Fruit fly (Drosophila melanogaster) whole organism, embryonic: Measurements from ENCODE around the gene mus101.

Experiments used
- Adf1 ChIP-seq: fragments of 200-800 bp; sonication (Bioruptor generic); IDR thresholded peaks from 2 replicates; pipeline ENCODE4 v1.3.6; 2022; ENCODE audit warnings: missing biosample characterization, missing genetic modification characterization
- CG11696 ChIP-seq: fragments of 200-800 bp; sonication (Bioruptor generic); IDR thresholded peaks from 2 replicates; pipeline ENCODE4 v1.3.6; 2022; ENCODE audit warnings: missing biosample characterization, missing genetic modification characterization
- CG14710 ChIP-seq: fragments of 200-800 bp; sonication (Bioruptor generic); optimal IDR thresholded peaks from 3 replicates; lab custom pipeline; 2019; ENCODE audit warnings: missing biosample characterization, mild to moderate bottlenecking, missing genetic modification characterization, moderate library complexity
- CG1602 ChIP-seq: fragments of 200-800 bp; sonication (Bioruptor generic); optimal IDR thresholded peaks from 3 replicates; lab custom pipeline; 2016; ENCODE audit warnings: missing biosample characterization, missing genetic modification characterization
- CG17385 ChIP-seq: fragments of 200-800 bp; sonication (Bioruptor generic); optimal IDR thresholded peaks from 3 replicates; lab custom pipeline; 2018; ENCODE audit warnings: missing biosample characterization, mild to moderate bottlenecking, missing genetic modification characterization
- CG17912 ChIP-seq: fragments of 200-800 bp; sonication (Bioruptor generic); optimal IDR thresholded peaks from 2 replicates; lab custom pipeline; 2018; ENCODE audit warnings: missing biosample characterization, mild to moderate bottlenecking, missing genetic modification characterization
- CG1832 ChIP-seq: fragments of 200-800 bp; sonication (Bioruptor generic); optimal IDR thresholded peaks from 2 replicates; lab custom pipeline; 2017; ENCODE audit warnings: missing biosample characterization, mild to moderate bottlenecking, missing genetic modification characterization, inconsistent platforms
- CG2712 ChIP-seq: fragments of 200-800 bp; optimal IDR thresholded peaks from 3 replicates; lab custom pipeline; 2019; ENCODE audit warnings: missing biosample characterization, mild to moderate bottlenecking, missing genetic modification characterization, moderate library complexity
- CG2875 ChIP-seq: fragments of 200-800 bp; sonication (Bioruptor generic); optimal IDR thresholded peaks from 2 replicates; lab custom pipeline; 2017; ENCODE audit warnings: missing biosample characterization, mild to moderate bottlenecking, missing genetic modification characterization, missing genetic modification reagents
- CG30020 ChIP-seq: fragments of 200-800 bp; optimal IDR thresholded peaks from 2 replicates; lab custom pipeline; 2019; ENCODE audit warnings: missing biosample characterization, mild to moderate bottlenecking, missing genetic modification characterization, moderate library complexity
- CG30431 ChIP-seq: fragments of 200-800 bp; sonication (Bioruptor generic); optimal IDR thresholded peaks from 2 replicates; lab custom pipeline; 2017; ENCODE audit warnings: missing biosample characterization, missing genetic modification characterization
- CG3065 ChIP-seq: fragments of 200-800 bp; sonication (Bioruptor generic); optimal IDR thresholded peaks from 2 replicates; lab custom pipeline; 2016; ENCODE audit warnings: missing biosample characterization, missing genetic modification characterization
- CG3407 ChIP-seq: fragments of 200-800 bp; sonication (Bioruptor generic); optimal IDR thresholded peaks from 2 replicates; lab custom pipeline; 2018; ENCODE audit warnings: missing biosample characterization, mild to moderate bottlenecking, missing genetic modification characterization
- CG4820 ChIP-seq: fragments of 200-800 bp; sonication (Bioruptor generic); optimal IDR thresholded peaks from 3 replicates; lab custom pipeline; 2016; ENCODE audit warnings: missing biosample characterization, missing genetic modification characterization
- CG6254 ChIP-seq: fragments of 200-800 bp; sonication (Bioruptor generic); optimal IDR thresholded peaks from 3 replicates; lab custom pipeline; 2017; ENCODE audit warnings: mild to moderate bottlenecking, missing biosample characterization, missing genetic modification reagents, missing genetic modification characterization
- CG8089 ChIP-seq: fragments of 200-800 bp; sonication (Bioruptor generic); optimal IDR thresholded peaks from 3 replicates; lab custom pipeline; 2016; ENCODE audit warnings: missing biosample characterization, missing genetic modification characterization
- CG9437 ChIP-seq: fragments of 200-800 bp; sonication (Bioruptor generic); optimal IDR thresholded peaks from 2 replicates; lab custom pipeline; 2018; ENCODE audit warnings: missing biosample characterization, mild to moderate bottlenecking, missing genetic modification characterization
- CG9932 ChIP-seq: fragments of 200-800 bp; sonication (Bioruptor generic); IDR thresholded peaks from 2 replicates; pipeline ENCODE4 v1.3.6; 2022; ENCODE audit warnings: missing biosample characterization, missing genetic modification characterization
- CkIIα-i1 ChIP-seq: fragments of 200-800 bp; sonication (Bioruptor generic); IDR thresholded peaks from 2 replicates; pipeline ENCODE4 v1.3.6; 2022; ENCODE audit warnings: missing biosample characterization, missing genetic modification characterization
- D19A ChIP-seq: fragments of 200-800 bp; optimal IDR thresholded peaks from 3 replicates; lab custom pipeline; 2019; ENCODE audit warnings: missing biosample characterization, mild to moderate bottlenecking, missing genetic modification characterization, moderate library complexity
- Dad ChIP-seq: fragments of 200-800 bp; sonication (Bioruptor generic); optimal IDR thresholded peaks from 3 replicates; lab custom pipeline; 2016; ENCODE audit warnings: missing biosample characterization, missing genetic modification characterization
- Dp ChIP-seq: fragments of 200-800 bp; sonication (Bioruptor generic); optimal IDR thresholded peaks from 2 replicates; lab custom pipeline; 2018; ENCODE audit warnings: missing biosample characterization, mild to moderate bottlenecking, missing genetic modification characterization, moderate library complexity
- Drgx ChIP-seq: fragments of 200-800 bp; sonication (Bioruptor generic); IDR thresholded peaks from 2 replicates; pipeline ENCODE4 v1.3.6; 2022; ENCODE audit warnings: missing biosample characterization, missing genetic modification characterization
- HLH54F ChIP-seq: fragments of 200-800 bp; sonication (Bioruptor generic); optimal IDR thresholded peaks from 3 replicates; lab custom pipeline; 2016; ENCODE audit warnings: missing biosample characterization, missing genetic modification characterization
- NC2β ChIP-seq: fragments of 200-800 bp; sonication (Bioruptor generic); optimal IDR thresholded peaks from 2 replicates; lab custom pipeline; 2016; ENCODE audit warnings: missing biosample characterization, missing genetic modification characterization
- PHDP ChIP-seq: fragments of 200-800 bp; sonication (Bioruptor generic); optimal IDR thresholded peaks from 3 replicates; lab custom pipeline; 2018; ENCODE audit warnings: missing biosample characterization, mild to moderate bottlenecking, missing genetic modification characterization, moderate library complexity
- Poxn ChIP-seq: fragments of 200-800 bp; sonication (Bioruptor generic); IDR thresholded peaks from 2 replicates; pipeline ENCODE4 v1.3.6; 2022; ENCODE audit warnings: missing biosample characterization, missing genetic modification characterization
- Rfx ChIP-seq: fragments of 200-800 bp; sonication (Bioruptor generic); IDR thresholded peaks from 2 replicates; pipeline ENCODE4 v1.3.6; 2022; ENCODE audit warnings: missing biosample characterization, missing genetic modification characterization
- Scr ChIP-seq: fragments of 200-800 bp; sonication (Bioruptor generic); IDR thresholded peaks from 2 replicates; pipeline ENCODE4 v1.3.6; 2022; ENCODE audit warnings: missing biosample characterization, missing genetic modification characterization; ENCODE audit not compliant: partially characterized antibody
- Sox100B ChIP-seq: fragments of 200-800 bp; sonication (Bioruptor generic); optimal IDR thresholded peaks from 3 replicates; lab custom pipeline; 2018; ENCODE audit warnings: missing biosample characterization, mild to moderate bottlenecking, missing genetic modification characterization
- Sry-β ChIP-seq: fragments of 200-800 bp; sonication (Bioruptor generic); optimal IDR thresholded peaks from 2 replicates; lab custom pipeline; 2018; ENCODE audit warnings: missing biosample characterization, mild to moderate bottlenecking, missing genetic modification characterization, moderate library complexity
- Tbp ChIP-seq: fragments of >200 bp; optimal IDR thresholded peaks from 2 replicates; lab custom pipeline; 2018; ENCODE audit warnings: missing biosample characterization, missing genetic modification characterization
- Xrp1 ChIP-seq: fragments of 200-800 bp; sonication (Bioruptor generic); IDR thresholded peaks from 2 replicates; pipeline ENCODE4 v1.3.6; 2022; ENCODE audit warnings: missing biosample characterization, missing genetic modification characterization
- ab ChIP-seq: fragments of 200-800 bp; sonication (Bioruptor generic); optimal IDR thresholded peaks from 2 replicates; lab custom pipeline; 2016; ENCODE audit warnings: missing biosample characterization, missing genetic modification characterization
- abd-A ChIP-seq: fragments of 200-800 bp; sonication (Bioruptor generic); optimal IDR thresholded peaks from 3 replicates; lab custom pipeline; 2019; ENCODE audit warnings: missing biosample characterization, mild to moderate bottlenecking, missing genetic modification characterization, moderate library complexity
- al ChIP-seq: fragments of 200-800 bp; sonication (Bioruptor generic); IDR thresholded peaks from 2 replicates; pipeline ENCODE4 v1.3.6; 2022; ENCODE audit warnings: missing biosample characterization, missing genetic modification characterization
- amos ChIP-seq: fragments of 200-800 bp; sonication (Bioruptor generic); IDR thresholded peaks from 2 replicates; pipeline ENCODE4 v1.3.6; 2022; ENCODE audit warnings: missing biosample characterization, missing genetic modification characterization; ENCODE audit not compliant: partially characterized antibody
- bsh ChIP-seq, 2 experiments: fragments of 200-800 bp; sonication (Bioruptor generic); optimal IDR thresholded peaks; 2 replicates each; lab custom pipeline; 2017 to 2018; ENCODE audit warnings: mild to moderate bottlenecking in 2 of 2, missing biosample characterization in 2 of 2, missing genetic modification characterization in 2 of 2, moderate library complexity in 1 of 2
- cad ChIP-seq: fragments of >200 bp; optimal IDR thresholded peaks from 2 replicates; lab custom pipeline; 2017; ENCODE audit warnings: missing biosample characterization, missing genetic modification characterization
- chinmo ChIP-seq: fragments of 200-800 bp; sonication (Bioruptor generic); IDR thresholded peaks from 4 replicates; pipeline ENCODE4 v1.3.6; 2022; ENCODE audit warnings: missing biosample characterization, missing genetic modification characterization; ENCODE audit not compliant: partially characterized antibody
- crc ChIP-seq: fragments of 200-800 bp; sonication (Bioruptor generic); optimal IDR thresholded peaks from 2 replicates; lab custom pipeline; 2016; ENCODE audit warnings: missing biosample characterization, missing genetic modification characterization
- dan ChIP-seq: fragments of 200-800 bp; sonication (Bioruptor generic); IDR thresholded peaks from 2 replicates; pipeline ENCODE4 v1.3.6; 2022; ENCODE audit warnings: missing biosample characterization, missing genetic modification characterization
- dmrt11E ChIP-seq: fragments of 200-800 bp; sonication (Bioruptor generic); optimal IDR thresholded peaks from 3 replicates; lab custom pipeline; 2018; ENCODE audit warnings: missing biosample characterization, mild to moderate bottlenecking, missing genetic modification characterization, moderate library complexity
- gce ChIP-seq: fragments of 200-800 bp; sonication (Bioruptor generic); IDR thresholded peaks from 3 replicates; pipeline ENCODE4 v1.3.6; 2022; ENCODE audit warnings: missing biosample characterization, missing genetic modification characterization
- gt ChIP-seq: fragments of 200-800 bp; sonication (Bioruptor generic); IDR thresholded peaks from 2 replicates; pipeline ENCODE4 v1.3.6; 2022; ENCODE audit warnings: missing biosample characterization, missing genetic modification characterization
- ind ChIP-seq: fragments of 200-800 bp; sonication (Bioruptor generic); optimal IDR thresholded peaks from 3 replicates; lab custom pipeline; 2016; ENCODE audit warnings: missing biosample characterization, missing genetic modification characterization
- klu ChIP-seq: fragments of 200-800 bp; sonication (Bioruptor generic); IDR thresholded peaks from 2 replicates; pipeline ENCODE4 v1.3.6; 2022; ENCODE audit warnings: missing biosample characterization, missing genetic modification characterization
- prd ChIP-seq, 3 experiments: fragments of >200 bp in 2 of 3; fragments of 200-800 bp in 1 of 3; sonication (Bioruptor generic) in 1 of 3; optimal IDR thresholded peaks in 2 of 3; IDR thresholded peaks in 1 of 3; 2 replicates in 2 of 3; 3 replicates in 1 of 3; pipeline versions ENCODE4 v1.3.6 to Lab custom; 2017 to 2022; ENCODE audit warnings: missing biosample characterization in 1 of 3, missing genetic modification characterization in 1 of 3
- sisA ChIP-seq: fragments of 200-800 bp; sonication (Bioruptor generic); IDR thresholded peaks from 2 replicates; pipeline ENCODE4 v1.3.6; 2022; ENCODE audit warnings: missing biosample characterization, missing genetic modification characterization
- slbo ChIP-seq: fragments of 200-800 bp; sonication (Bioruptor generic); IDR thresholded peaks from 2 replicates; pipeline ENCODE4 v1.3.6; 2022; ENCODE audit warnings: missing biosample characterization, missing genetic modification characterization
- sug ChIP-seq: fragments of 200-800 bp; optimal IDR thresholded peaks from 2 replicates; lab custom pipeline; 2019; ENCODE audit warnings: missing biosample characterization, mild to moderate bottlenecking, missing genetic modification characterization, moderate library complexity

The mus101 gene

dm6 chrX:13740062-13740461 lies 18.0 kb downstream of the mus101 start (continued):
- TF ChIP-seq CG9932 (GFP tag; lab: Robert Waterston, UW) (peak; percentile 89), Tbp (GFP tag; lab: Kevin White, UChicago) (no peak), Sry-β (GFP tag; lab: Kevin White, UChicago) (no peak), al (GFP tag; lab: Robert Waterston, UW) (peak; percentile 63; the same call in 1 of the 2 replicates), Sox100B (GFP tag; lab: Kevin White, UChicago) (peak; percentile 19), abd-A (no peak), ind (GFP tag; lab: Kevin White, UChicago) (peak; percentile 86), sisA (GFP tag; lab: Robert Waterston, UW) (peak; percentile 85), Dad (GFP tag; lab: Kevin White, UChicago) (peak; percentile 41), CG1832 (GFP tag; lab: Kevin White, UChicago) (no peak), crc (GFP tag; lab: Kevin White, UChicago) (peak; percentile 5), Adf1 (no peak), sug (peak; percentile 75), D19A (tag; lab: Kevin White, UChicago) (peak; percentile 18), gce (GFP tag; lab: Robert Waterston, UW) (peak; percentile 72; the same call in 1 of the 3 replicates), CG14710 (tag; lab: Kevin White, UChicago) (peak; percentile 26), Rfx (peak; percentile 95), Xrp1 (peak; percentile 86), NC2β (GFP tag; lab: Kevin White, UChicago) (no peak), CG11696 (GFP tag; lab: Robert Waterston, UW) (peak; percentile 51; the same call in 1 of the 2 replicates), ab (peak; percentile 75), CG9437 (GFP tag; lab: Kevin White, UChicago) (no peak), CG3065 (peak; percentile 46), dmrt11E (tag; lab: Kevin White, UChicago) (peak; percentile 46), bsh (GFP tag; optimal IDR thresholded peaks at IDR 0.05; lab: Kevin White, UChicago) (peak; percentile 75 to 83), CG2712 (peak; percentile 69), CG30431 (GFP tag; lab: Kevin White, UChicago) (peak; percentile 63), Poxn (GFP tag; lab: Robert Waterston, UW) (no peak), CG1602 (GFP tag; lab: Kevin White, UChicago) (peak; percentile 58), chinmo (GFP tag; lab: Robert Waterston, UW) (no peak), CG17385 (GFP tag; lab: Kevin White, UChicago) (peak; percentile 76), CG8089 (GFP tag; lab: Kevin White, UChicago) (peak; percentile 58), slbo (GFP tag; lab: Robert Waterston, UW) (peak; percentile 95), prd (optimal IDR thresholded peaks at IDR 0.05; lab: Kevin White, UChicago) (no peak), prd (GFP tag; IDR thresholded peaks at IDR 0.05; lab: Robert Waterston, UW) (peak; percentile 88), CG4820 (GFP tag; lab: Kevin White, UChicago) (peak; percentile 55), CG6254 (GFP tag; lab: Kevin White, UChicago) (peak; percentile 43), CkIIα-i1 (GFP tag; lab: Robert Waterston, UW) (no peak), PHDP (tag; lab: Kevin White, UChicago) (peak; percentile 72), CG3407 (GFP tag; lab: Kevin White, UChicago) (peak; percentile 26), dan (GFP tag; lab: Robert Waterston, UW) (no peak), CG17912 (GFP tag; lab: Kevin White, UChicago) (peak; percentile 59), CG2875 (GFP tag; lab: Kevin White, UChicago) (peak; percentile 47), Drgx (GFP tag; lab: Robert Waterston, UW) (peak; percentile 92), klu (peak; percentile 44; the same call in 1 of the 2 replicates), CG30020 (no peak), Scr (no peak), gt (peak; percentile 51; the same call in 1 of the 2 replicates), cad (GFP tag; lab: Kevin White, UChicago) (no peak), Dp (GFP tag; lab: Kevin White, UChicago) (no peak), amos (GFP tag; lab: Robert Waterston, UW) (no peak), HLH54F (GFP tag; lab: Kevin White, UChicago) (peak; percentile 84)
